Fruit fly (Drosophila melanogaster): ENCODE data around the gene SkpA.

- TF ChIP-seq CG7045 (GFP tag; optimal IDR thresholded peaks at IDR 0.05), result no peak
- TF ChIP-seq cic (GFP tag; optimal IDR thresholded peaks at IDR 0.05), result no peak
Observed at dm6 chrX:619220-620101, 36.5 kb upstream of the SkpA start.

All from whole organism, adult.